Fruit fly (Drosophila melanogaster): Measurements from ENCODE around the gene CG43680.

- TF ChIP-seq psq (optimal IDR thresholded peaks at IDR 0.05) (no peak), CG8478 (optimal IDR thresholded peaks at IDR 0.05) (no peak), EcR (GFP tag; optimal IDR thresholded peaks at IDR 0.05) (no peak), Dll (optimal IDR thresholded peaks at IDR 0.05) (no peak), usp (GFP tag; optimal IDR thresholded peaks at IDR 0.05) (no peak), pan (optimal IDR thresholded peaks at IDR 0.05) (no peak)
Observed at dm6 chr3L:15054035-15054434, 884 bp upstream of the CG43680 start, which contains the start of gene CG18649.
